Fruit fly (Drosophila melanogaster): ENCODE measurements around the gene CG33169.

CG33169 gene

DNA sequence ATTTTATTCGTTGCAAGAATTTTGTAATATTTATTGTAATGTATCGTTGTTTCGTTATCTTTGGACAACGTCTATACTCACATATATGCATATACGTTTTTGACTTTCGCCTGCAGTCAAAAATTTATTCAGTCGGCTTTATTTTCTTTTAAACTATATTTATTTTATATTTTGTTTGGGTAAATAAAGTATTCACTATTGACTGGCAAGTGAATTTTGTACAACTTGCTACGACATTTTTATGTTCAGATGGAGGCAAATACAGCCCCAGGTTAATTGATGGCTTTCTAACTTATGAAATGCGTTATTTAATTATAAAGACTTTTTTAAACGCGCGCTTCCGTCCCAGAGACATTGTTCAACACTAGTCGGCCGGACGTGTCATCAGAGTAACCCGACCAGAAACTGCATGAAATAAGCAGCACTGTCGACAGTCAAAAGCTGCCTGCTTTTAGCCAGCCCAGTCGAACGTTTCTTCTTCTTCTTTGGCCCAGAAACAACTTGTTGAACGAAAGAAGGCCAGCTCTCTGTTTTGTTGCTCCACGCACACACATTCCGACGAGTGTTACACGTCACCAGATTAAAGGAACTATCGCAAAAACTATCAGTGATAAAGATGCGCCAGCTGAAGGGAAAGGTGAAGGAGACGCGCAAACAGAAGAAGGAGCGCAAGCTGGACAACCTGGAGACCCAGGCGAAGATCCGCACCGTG is at the start of gene CG33169 (continued):
- TF ChIP-seq CG3726 (GFP tag; IDR thresholded peaks at IDR 0.05) = peak; percentile 65; the same call in 1 of the 3 replicates
- TF ChIP-seq scrt (GFP tag; optimal IDR thresholded peaks at IDR 0.05) = peak; percentile 100
- peak; percentile 71 for TF ChIP-seq CG1233 (GFP tag; optimal IDR thresholded peaks at IDR 0.05)
- peak; percentile 33 for TF ChIP-seq D19A (tag; optimal IDR thresholded peaks at IDR 0.05)
- TF ChIP-seq CG30020 (tag; optimal IDR thresholded peaks at IDR 0.05) = peak; percentile 56
- TF ChIP-seq az2 (GFP tag; optimal IDR thresholded peaks at IDR 0.05) = peak; percentile 68
- peak; percentile 20 for TF ChIP-seq CG14965 (GFP tag; optimal IDR thresholded peaks at IDR 0.05; ENCODE audit: borderline replicate concordance)
- TF ChIP-seq CG31388 (GFP tag; optimal IDR thresholded peaks at IDR 0.05) = peak; percentile 52
- TF ChIP-seq Mrtf (GFP tag; IDR thresholded peaks at IDR 0.05) = peak; percentile 75; the same call in 2 of the 3 replicates
- TF ChIP-seq CG10267 (tag; optimal IDR thresholded peaks at IDR 0.05) = peak; percentile 99
- peak; percentile 63 for TF ChIP-seq schlank (tag; optimal IDR thresholded peaks at IDR 0.05)
- no peak for TF ChIP-seq gro (GFP tag; optimal IDR thresholded peaks at IDR 0.05)
- peak; percentile 46; the same call in 1 of the 2 replicates for TF ChIP-seq Atf6 (GFP tag; IDR thresholded peaks at IDR 0.05)
- no peak for TF ChIP-seq CG7271 (tag; optimal IDR thresholded peaks at IDR 0.05)
- peak; percentile 67; the same call in 2 of the 3 replicates for TF ChIP-seq CG11560 (tag; IDR thresholded peaks at IDR 0.05)
- TF ChIP-seq zen (tag; optimal IDR thresholded peaks at IDR 0.05) = peak; percentile 80
- peak; percentile 46; the same call in 1 of the 2 replicates for TF ChIP-seq dati (GFP tag; IDR thresholded peaks at IDR 0.05)
- peak; percentile 95 for TF ChIP-seq CG11085 (GFP tag; IDR thresholded peaks at IDR 0.05)
- TF ChIP-seq grn (GFP tag; optimal IDR thresholded peaks at IDR 0.05) = peak; percentile 18
- TF ChIP-seq nmo (GFP tag; optimal IDR thresholded peaks at IDR 0.05) = peak; percentile 85
- peak; percentile 55 for TF ChIP-seq org-1 (GFP tag; optimal IDR thresholded peaks at IDR 0.05)
- TF ChIP-seq Nf-YB (GFP tag; optimal IDR thresholded peaks at IDR 0.05) = peak; percentile 39
- no peak for TF ChIP-seq CG8359 (GFP tag; optimal IDR thresholded peaks at IDR 0.05; ENCODE audit: borderline replicate concordance)
- TF ChIP-seq CG11695 (GFP tag; IDR thresholded peaks at IDR 0.05) = no peak
- peak; percentile 71 for TF ChIP-seq Opbp (GFP tag; IDR thresholded peaks at IDR 0.05; ENCODE audit: partially characterized antibody)
- peak; percentile 64 for TF ChIP-seq unpg (GFP tag; optimal IDR thresholded peaks at IDR 0.05)
- no peak for TF ChIP-seq Hmx (GFP tag; optimal IDR thresholded peaks at IDR 0.05)
- peak; percentile 92 for TF ChIP-seq CG6175 (GFP tag; IDR thresholded peaks at IDR 0.05)
- TF ChIP-seq CG3847 (GFP tag; IDR thresholded peaks at IDR 0.05) = peak; percentile 96
- TF ChIP-seq CG8388 (GFP tag; optimal IDR thresholded peaks at IDR 0.05) = peak; percentile 31
- peak; percentile 61; the same call in 1 of the 2 replicates for TF ChIP-seq CG4360 (GFP tag; IDR thresholded peaks at IDR 0.05)
- TF ChIP-seq croc (GFP tag; conservative IDR thresholded peaks at IDR 0.05) = peak; percentile 56; the same call in 2 of the 3 replicates
- TF ChIP-seq sob (GFP tag; IDR thresholded peaks at IDR 0.05) = peak; percentile 98
- peak; percentile 53 for TF ChIP-seq CG10274 (GFP tag; optimal IDR thresholded peaks at IDR 0.05)
- TF ChIP-seq corto (GFP tag; optimal IDR thresholded peaks at IDR 0.05) = no peak
- TF ChIP-seq Nf-YC (tag; optimal IDR thresholded peaks at IDR 0.05) = peak; percentile 73
- peak; percentile 91 for TF ChIP-seq Dip3 (GFP tag; optimal IDR thresholded peaks at IDR 0.05)
- TF ChIP-seq cato (GFP tag; optimal IDR thresholded peaks at IDR 0.05; ENCODE audit: borderline replicate concordance) = peak; percentile 40
- peak; percentile 67 for TF ChIP-seq Usf (GFP tag; optimal IDR thresholded peaks at IDR 0.05)
- TF ChIP-seq Med (GFP tag) = peak; percentile 99
- no peak for TF ChIP-seq lov (optimal IDR thresholded peaks at IDR 0.05)
- 0 out of 3 replicates have a peak, but pooled peaks have one; percentile 71 for TF ChIP-seq lov (GFP tag; IDR thresholded peaks at IDR 0.05)
- TF ChIP-seq jigr1 (GFP tag; IDR thresholded peaks at IDR 0.05) = 0 out of 3 replicates have a peak, but pooled peaks have one; percentile 49
- peak; percentile 61; the same call in 2 of the 4 replicates for TF ChIP-seq Dll (GFP tag; IDR thresholded peaks at IDR 0.05; ENCODE audit: partially characterized antibody)
- peak; percentile 16 for TF ChIP-seq CG10462 (GFP tag; optimal IDR thresholded peaks at IDR 0.05)
- peak; percentile 57 for TF ChIP-seq CTCF (GFP tag; optimal IDR thresholded peaks at IDR 0.05)
- peak; percentile 70 for TF ChIP-seq ato (GFP tag; IDR thresholded peaks at IDR 0.05; ENCODE audit: partially characterized antibody)
- TF ChIP-seq hkb (optimal IDR thresholded peaks at IDR 0.05) = no peak
- TF ChIP-seq hkb (GFP tag; IDR thresholded peaks at IDR 0.05) = peak; percentile 74
- TF ChIP-seq CG7987 (GFP tag; optimal IDR thresholded peaks at IDR 0.05) = peak; percentile 92
